Fruit fly (Drosophila melanogaster): ENCODE data around the gene B4.

dm6 chr2L:13547738-13548726, 1.1 kb downstream of the B4 start:
- TF ChIP-seq psq (optimal IDR thresholded peaks at IDR 0.05) (no peak), ttk (optimal IDR thresholded peaks at IDR 0.05) (no peak), Myc (optimal IDR thresholded peaks at IDR 0.05) (no peak), Sin3A (optimal IDR thresholded peaks at IDR 0.05) (no peak)
